Worm (Caenorhabditis elegans) whole organism, L2 larva: Measurements from ENCODE around the gene nra-4.
A peak's percentile ranks its signal among the peaks of the same experiment; 100 is the strongest.

ENCODE experiments used
- C34F6.9 ChIP-seq: fragments of 150-350 bp; optimal IDR thresholded peaks from 2 replicates; lab custom pipeline; 2014; ENCODE audit warnings: missing biosample characterization, missing genetic modification characterization
- F13H6.1 ChIP-seq: sonication (generic microtip); optimal IDR thresholded peaks from 2 replicates; lab custom pipeline; 2016; ENCODE audit warnings: missing genetic modification characterization, missing compliant biosample characterization
- R02D3.7 ChIP-seq: fragments of 150-350 bp; optimal IDR thresholded peaks from 2 replicates; lab custom pipeline; 2014; ENCODE audit warnings: missing biosample characterization, missing genetic modification characterization
- Y55F3AM.14 ChIP-seq: fragments of 200-800 bp; sonication (Bioruptor generic); optimal IDR thresholded peaks from 2 replicates; lab custom pipeline; 2018; ENCODE audit warnings: mild to moderate bottlenecking, missing genetic modification characterization, missing compliant biosample characterization
- ZK546.5 ChIP-seq: sonication (generic microtip); optimal IDR thresholded peaks from 2 replicates; lab custom pipeline; 2017; ENCODE audit warnings: missing biosample characterization, missing genetic modification characterization
- alr-1 ChIP-seq: fragments of 150-350 bp; optimal IDR thresholded peaks from 2 replicates; lab custom pipeline; 2014; ENCODE audit warnings: missing biosample characterization, missing genetic modification characterization
- aly-2 ChIP-seq: fragments of 150-350 bp; optimal IDR thresholded peaks from 2 replicates; lab custom pipeline; 2014; ENCODE audit warnings: missing biosample characterization, missing genetic modification characterization
- blmp-1 ChIP-seq: sonication (generic microtip); optimal IDR thresholded peaks from 2 replicates; lab custom pipeline; 2017; ENCODE audit warnings: missing genetic modification characterization, mild to moderate bottlenecking, missing compliant biosample characterization, antibody characterized with exemption, moderate library complexity; ENCODE audit not compliant: insufficient read depth
- ceh-16 ChIP-seq: fragments of 150-350 bp; optimal IDR thresholded peaks from 2 replicates; lab custom pipeline; 2014; ENCODE audit warnings: missing biosample characterization, missing genetic modification characterization
- ceh-82 ChIP-seq: fragments of 150-350 bp; optimal IDR thresholded peaks from 2 replicates; lab custom pipeline; 2014; ENCODE audit warnings: missing biosample characterization, missing genetic modification characterization
- crh-2 ChIP-seq: sonication (generic microtip); optimal IDR thresholded peaks from 2 replicates; lab custom pipeline; 2017; ENCODE audit warnings: missing biosample characterization, missing genetic modification characterization
- dmd-4 ChIP-seq: sonication (generic microtip); optimal IDR thresholded peaks from 2 replicates; lab custom pipeline; 2017; ENCODE audit warnings: missing biosample characterization, missing genetic modification characterization
- egl-27 ChIP-seq: sonication (generic microtip); optimal IDR thresholded peaks from 3 replicates; lab custom pipeline; 2017; ENCODE audit warnings: missing biosample characterization, missing genetic modification reagents, missing genetic modification characterization
- elt-3 ChIP-seq: sonication (generic microtip); optimal IDR thresholded peaks from 2 replicates; lab custom pipeline; 2017; ENCODE audit warnings: missing biosample characterization, missing genetic modification characterization
- fos-1 ChIP-seq: fragments of 150-350 bp; optimal IDR thresholded peaks from 2 replicates; lab custom pipeline; 2014; ENCODE audit warnings: missing biosample characterization, missing genetic modification characterization
- gmeb-1 ChIP-seq: fragments of 150-350 bp; optimal IDR thresholded peaks from 2 replicates; lab custom pipeline; 2014; ENCODE audit warnings: missing biosample characterization, missing genetic modification characterization
- lin-11 ChIP-seq: fragments of 150-350 bp; sonication (generic microtip); optimal IDR thresholded peaks from 2 replicates; lab custom pipeline; 2014; ENCODE audit warnings: missing biosample characterization, missing genetic modification characterization, inconsistent platforms, mixed read lengths
- lin-13 ChIP-seq: fragments of 150-350 bp; optimal IDR thresholded peaks from 2 replicates; lab custom pipeline; 2014; ENCODE audit warnings: missing biosample characterization, missing genetic modification reagents, missing genetic modification characterization
- lin-39 ChIP-seq: fragments of 150-350 bp; optimal IDR thresholded peaks from 2 replicates; lab custom pipeline; 2014; ENCODE audit warnings: missing biosample characterization, missing genetic modification reagents, missing genetic modification characterization
- mab-5 ChIP-seq: fragments of 150-350 bp; optimal IDR thresholded peaks from 2 replicates; lab custom pipeline; 2014; ENCODE audit warnings: missing biosample characterization, missing genetic modification characterization
- mbf-1 ChIP-seq: sonication (generic microtip); optimal IDR thresholded peaks from 2 replicates; lab custom pipeline; 2017; ENCODE audit warnings: missing biosample characterization, missing genetic modification characterization
- mdl-1 ChIP-seq, 2 experiments: fragments of 150-350 bp in 1 of 2; sonication (generic microtip) in 1 of 2; optimal IDR thresholded peaks; 2 replicates each; lab custom pipeline; 2017; ENCODE audit warnings: missing biosample characterization in 2 of 2, missing genetic modification characterization in 2 of 2
- nhr-10 ChIP-seq: sonication (generic microtip); optimal IDR thresholded peaks from 2 replicates; lab custom pipeline; 2017; ENCODE audit warnings: missing biosample characterization, missing genetic modification characterization
- nhr-11 ChIP-seq: fragments of 150-350 bp; optimal IDR thresholded peaks from 2 replicates; lab custom pipeline; 2014; ENCODE audit warnings: missing biosample characterization, missing genetic modification characterization
- nhr-12 ChIP-seq: fragments of 150-350 bp; optimal IDR thresholded peaks from 2 replicates; lab custom pipeline; 2014; ENCODE audit warnings: missing biosample characterization, missing genetic modification characterization
- nhr-21 ChIP-seq: fragments of 150-350 bp; optimal IDR thresholded peaks from 2 replicates; lab custom pipeline; 2014; ENCODE audit warnings: missing biosample characterization, missing genetic modification characterization
- nhr-23 ChIP-seq: fragments of 150-350 bp; optimal IDR thresholded peaks from 2 replicates; lab custom pipeline; 2014; ENCODE audit warnings: missing biosample characterization, missing genetic modification reagents, missing genetic modification characterization
- nhr-25 ChIP-seq: fragments of 150-350 bp; sonication (generic microtip); optimal IDR thresholded peaks from 3 replicates; lab custom pipeline; 2014; ENCODE audit warnings: missing biosample characterization, missing genetic modification characterization
- nhr-6 ChIP-seq: fragments of 150-350 bp; optimal IDR thresholded peaks from 2 replicates; lab custom pipeline; 2014; ENCODE audit warnings: missing biosample characterization, missing genetic modification characterization
- nhr-77 ChIP-seq: fragments of 150-350 bp; optimal IDR thresholded peaks from 2 replicates; lab custom pipeline; 2014; ENCODE audit warnings: missing biosample characterization, missing genetic modification characterization
- peb-1 ChIP-seq: fragments of 150-350 bp; optimal IDR thresholded peaks from 2 replicates; lab custom pipeline; 2014; ENCODE audit warnings: missing biosample characterization, missing genetic modification characterization
- sem-4 ChIP-seq: fragments of 150-350 bp; optimal IDR thresholded peaks from 2 replicates; lab custom pipeline; 2014; ENCODE audit warnings: missing biosample characterization, missing genetic modification reagents, missing genetic modification characterization
- skn-1 ChIP-seq: sonication (generic microtip); optimal IDR thresholded peaks from 2 replicates; lab custom pipeline; 2017; ENCODE audit warnings: missing biosample characterization, missing genetic modification characterization
- sma-3 ChIP-seq: sonication (generic microtip); optimal IDR thresholded peaks from 2 replicates; lab custom pipeline; 2016; ENCODE audit warnings: missing genetic modification reagents, missing genetic modification characterization, missing compliant biosample characterization
- sma-9 ChIP-seq, 2 experiments: fragments of 150-350 bp in 1 of 2; sonication (generic microtip) in 1 of 2; optimal IDR thresholded peaks; 2 replicates each; lab custom pipeline; 2014 to 2016; ENCODE audit warnings: missing genetic modification characterization in 2 of 2, mild to moderate bottlenecking in 1 of 2, missing biosample characterization in 1 of 2, missing compliant biosample characterization in 1 of 2, missing genetic modification reagents in 1 of 2, moderate library complexity in 1 of 2
- snpc-4 ChIP-seq: fragments of 150-350 bp; optimal IDR thresholded peaks from 2 replicates; lab custom pipeline; 2014; ENCODE audit warnings: missing biosample characterization, missing genetic modification characterization
- unc-55 ChIP-seq: fragments of 150-350 bp; sonication (generic microtip); optimal IDR thresholded peaks from 3 replicates; lab custom pipeline; 2014; ENCODE audit warnings: missing biosample characterization, missing genetic modification reagents, missing genetic modification characterization
- unc-62 ChIP-seq: fragments of 150-350 bp; optimal IDR thresholded peaks from 2 replicates; lab custom pipeline; 2014; ENCODE audit warnings: missing biosample characterization, missing genetic modification reagents, missing genetic modification characterization
- zag-1 ChIP-seq: fragments of 150-350 bp; optimal IDR thresholded peaks from 2 replicates; lab custom pipeline; 2014; ENCODE audit warnings: missing biosample characterization, missing genetic modification characterization
- ztf-1 ChIP-seq: fragments of 200-800 bp; sonication (Bioruptor generic); conservative IDR thresholded peaks from 2 replicates; pipeline ENCODE4 v1.3.6; 2022; ENCODE audit warnings: missing genetic modification characterization, missing compliant biosample characterization
- ztf-11 ChIP-seq: sonication (generic microtip); optimal IDR thresholded peaks from 2 replicates; lab custom pipeline; 2017; ENCODE audit warnings: missing biosample characterization, missing genetic modification characterization

The nra-4 gene

ce11 chrV:1064491-1064890 lies 16.1 kb upstream of the nra-4 start, which contains the start of gene str-67:
str-67 (minus strand) TSS chrV:1064591.
- TF ChIP-seq lin-11 (no peak), dmd-4 (tag; lab: Kevin White, UChicago) (no peak), aly-2 (no peak), nhr-25 (tag; lab: Kevin White, UChicago) (no peak), lin-13 (no peak), crh-2 (no peak)

- TF ChIP-seq unc-62 (no peak), mab-5 (tag; lab: Kevin White, UChicago) (no peak), nhr-11 (tag; lab: Kevin White, UChicago) (no peak), mdl-1 (tag; optimal IDR thresholded peaks at IDR 0.05; lab: Kevin White, UChicago) (no peak), ceh-82 (tag; lab: Kevin White, UChicago) (no peak), R02D3.7 (tag; lab: Kevin White, UChicago) (no peak), skn-1 (tag; lab: Kevin White, UChicago) (no peak), ceh-16 (tag; lab: Kevin White, UChicago) (no peak), F13H6.1 (tag; lab: Kevin White, UChicago) (no peak), nhr-12 (tag; lab: Kevin White, UChicago) (no peak), sem-4 (tag; lab: Kevin White, UChicago) (no peak), egl-27 (tag; lab: Kevin White, UChicago) (no peak), nhr-77 (tag; lab: Kevin White, UChicago) (no peak), nhr-21 (tag; lab: Kevin White, UChicago) (no peak), nhr-23 (tag; lab: Kevin White, UChicago) (no peak), ztf-11 (tag; lab: Kevin White, UChicago) (no peak), Y55F3AM.14 (GFP tag; lab: Kevin White, UChicago) (no peak), nhr-10 (tag; lab: Kevin White, UChicago) (no peak), sma-3 (GFP tag; lab: Kevin White, UChicago) (no peak), alr-1 (tag; lab: Kevin White, UChicago) (no peak)
Observed at ce11 chrV:1061295-1061694, 12.9 kb upstream of the nra-4 start, which contains the start of gene rnst-2. rnst-2 (plus strand) TSS chrV:1061595.

ce11 chrV:1060219-1060863 lies 12.0 kb upstream of the nra-4 start:
- TF ChIP-seq sma-9 (GFP tag; optimal IDR thresholded peaks at IDR 0.05; lab: Kevin White, UChicago) (peak; percentile 8), sma-9 (tag; optimal IDR thresholded peaks at IDR 0.05; lab: Kevin White, UChicago) (no peak), mab-5 (tag; lab: Kevin White, UChicago) (peak; percentile 73), lin-13 (no peak), gmeb-1 (peak; percentile 38), F13H6.1 (tag; lab: Kevin White, UChicago) (peak; percentile 21), fos-1 (tag; lab: Kevin White, UChicago) (peak; percentile 78), Y55F3AM.14 (GFP tag; lab: Kevin White, UChicago) (no peak), C34F6.9 (tag; lab: Kevin White, UChicago) (no peak), nhr-77 (tag; lab: Kevin White, UChicago) (no peak)

- TF ChIP-seq nhr-25 (tag; lab: Kevin White, UChicago), result no peak
- no peak for TF ChIP-seq peb-1 (tag; lab: Kevin White, UChicago)
Observed at ce11 chrV:1053385-1053784, 5.0 kb upstream of the nra-4 start.

- no peak for TF ChIP-seq unc-55 (GFP tag; lab: Kevin White, UChicago)
- no peak for TF ChIP-seq ZK546.5 (tag; lab: Kevin White, UChicago)
- no peak for TF ChIP-seq blmp-1
- no peak for TF ChIP-seq snpc-4 (tag; lab: Kevin White, UChicago)
- no peak for TF ChIP-seq nhr-25 (tag; lab: Kevin White, UChicago)
- TF ChIP-seq nhr-6 (tag; lab: Kevin White, UChicago), result no peak
- TF ChIP-seq elt-3 (tag; lab: Kevin White, UChicago), result no peak
- TF ChIP-seq mbf-1 (tag; lab: Kevin White, UChicago), result no peak
- TF ChIP-seq nhr-21 (tag; lab: Kevin White, UChicago), result no peak
- no peak for TF ChIP-seq ztf-1 (GFP tag; lab: Robert Waterston, UW)
- TF ChIP-seq lin-13, result no peak
- TF ChIP-seq lin-39 (tag; lab: Kevin White, UChicago), result no peak
- TF ChIP-seq dmd-4 (tag; lab: Kevin White, UChicago), result no peak
- TF ChIP-seq nhr-23 (tag; lab: Kevin White, UChicago), result no peak
- TF ChIP-seq ceh-82 (tag; lab: Kevin White, UChicago), result no peak
- TF ChIP-seq zag-1 (tag; lab: Kevin White, UChicago), result no peak
- TF ChIP-seq sma-3 (GFP tag; lab: Kevin White, UChicago), result no peak
- TF ChIP-seq lin-11, result no peak
Observed at ce11 chrV:1052559-1053064, 4.2 kb upstream of the nra-4 start, which contains the start of gene K10C9.4. K10C9.4 (minus strand) TSS chrV:1053014.
